Worm (Caenorhabditis elegans): ENCODE measurements around the gene F21D5.6.

The F21D5.6 gene

DNA sequence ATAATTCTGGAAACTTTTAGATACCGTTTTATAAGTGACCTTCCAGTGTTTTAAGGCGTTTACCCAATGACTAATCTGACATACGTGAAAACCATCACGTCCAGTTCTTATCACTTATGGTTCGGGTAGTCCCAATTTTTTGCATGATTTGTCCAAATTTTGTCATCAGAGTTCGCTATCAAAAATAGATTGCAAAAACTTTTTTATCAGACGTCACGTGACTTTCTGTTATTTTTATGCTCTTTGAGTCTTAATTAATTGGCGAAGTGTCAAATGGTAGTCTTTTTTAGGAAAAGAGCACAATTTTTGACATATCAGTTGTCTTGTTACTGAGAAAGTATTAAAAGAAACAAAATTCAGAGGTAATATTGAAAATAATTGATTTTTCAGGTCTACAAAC lies 11.6 kb downstream of the F21D5.6 start:
- peak; percentile 4 for TF ChIP-seq unc-62 (GFP tag; optimal IDR thresholded peaks at IDR 0.05)
- TF ChIP-seq madf-10 (tag; optimal IDR thresholded peaks at IDR 0.05), result no peak
- no peak for TF ChIP-seq cebp-1 (GFP tag; IDR thresholded peaks at IDR 0.05)
- TF ChIP-seq cebp-1 (tag; optimal IDR thresholded peaks at IDR 0.05), result peak; percentile 36
- TF ChIP-seq nhr-80 (tag; optimal IDR thresholded peaks at IDR 0.05), result peak; percentile 77
- no peak for TF ChIP-seq somi-1 (GFP tag; optimal IDR thresholded peaks at IDR 0.05)
- no peak for TF ChIP-seq hsf-1 (GFP tag; IDR thresholded peaks at IDR 0.05)

DNA sequence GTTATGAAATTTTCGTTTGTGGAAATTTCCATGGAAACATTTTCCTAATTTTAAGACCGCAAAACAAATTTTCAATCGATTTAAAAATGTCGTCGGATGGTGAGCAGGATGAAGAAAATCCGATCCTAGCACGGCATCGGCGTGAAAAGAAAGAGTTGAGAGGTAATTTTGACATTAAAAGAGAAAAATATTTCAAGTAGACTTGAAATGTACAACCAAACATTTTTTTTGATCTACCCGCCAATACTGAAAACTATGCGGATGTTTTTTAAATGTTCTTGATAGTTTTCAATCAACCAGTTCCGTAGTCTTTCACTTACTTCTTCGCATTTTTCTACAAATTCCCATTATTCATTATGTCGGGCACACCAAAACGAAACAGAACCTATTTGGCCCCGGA lies 13.1 kb downstream of the F21D5.6 start, which contains the start of gene otub-3:
Gene otub-3 (plus strand): TSS at position 56 of the 400 bp plus-strand sequence.
- TF ChIP-seq efl-1 (GFP tag; optimal IDR thresholded peaks at IDR 0.05), result peak; percentile 78
- TF ChIP-seq lin-54 (GFP tag; optimal IDR thresholded peaks at IDR 0.05), result peak; percentile 13
- TF ChIP-seq egl-18 (GFP tag; IDR thresholded peaks at IDR 0.05), result no peak
- no peak for TF ChIP-seq akir-1 (GFP tag; optimal IDR thresholded peaks at IDR 0.05)
- no peak for TF ChIP-seq F10E7.11 (tag; optimal IDR thresholded peaks at IDR 0.05)
- TF ChIP-seq lin-26 (GFP tag; IDR thresholded peaks at IDR 0.05), result no peak
- no peak for TF ChIP-seq ceh-40 (GFP tag; IDR thresholded peaks at IDR 0.05)
- TF ChIP-seq sptf-2 (GFP tag; optimal IDR thresholded peaks at IDR 0.05), result no peak
- no peak for TF ChIP-seq egl-44 (GFP tag; IDR thresholded peaks at IDR 0.05)
- TF ChIP-seq Y56A3A.18 (GFP tag; IDR thresholded peaks at IDR 0.05), result no peak
- TF ChIP-seq K11D2.4 (GFP tag; IDR thresholded peaks at IDR 0.05), result no peak
- no peak for TF ChIP-seq hmg-20 (GFP tag; IDR thresholded peaks at IDR 0.05)
- TF ChIP-seq tbp1 (GFP tag; optimal IDR thresholded peaks at IDR 0.05), result no peak
- TF ChIP-seq attf-5 (GFP tag; optimal IDR thresholded peaks at IDR 0.05), result no peak
- no peak for TF ChIP-seq rec-8 (tag; optimal IDR thresholded peaks at IDR 0.05)
- no peak for TF ChIP-seq K12H6.12 (tag; optimal IDR thresholded peaks at IDR 0.05)
- no peak for TF ChIP-seq B0035.1 (tag; optimal IDR thresholded peaks at IDR 0.05)
- no peak for TF ChIP-seq him-1 (tag; optimal IDR thresholded peaks at IDR 0.05)
- TF ChIP-seq hmg-1.2 (GFP tag; IDR thresholded peaks at IDR 0.05), result no peak
- peak; percentile 66 for TF ChIP-seq xnd-1 (tag; optimal IDR thresholded peaks at IDR 0.05)
- TF ChIP-seq dpl-1 (GFP tag; optimal IDR thresholded peaks at IDR 0.05), result no peak
- no peak for TF ChIP-seq ztf-26 (tag; optimal IDR thresholded peaks at IDR 0.05)
- TF ChIP-seq nhr-179 (tag; optimal IDR thresholded peaks at IDR 0.05), result no peak
- TF ChIP-seq T26A5.8 (tag; optimal IDR thresholded peaks at IDR 0.05), result no peak
- no peak for TF ChIP-seq T07F8.4 (tag; optimal IDR thresholded peaks at IDR 0.05)
- peak; percentile 74 for TF ChIP-seq madf-8 (GFP tag; conservative IDR thresholded peaks at IDR 0.05)
- no peak for TF ChIP-seq Y53F4B.3 (GFP tag; IDR thresholded peaks at IDR 0.05)
- TF ChIP-seq ama-1 (optimal IDR thresholded peaks at IDR 0.05), result no peak
- peak in 1 of 2 experiments; percentile 18 for TF ChIP-seq ama-1 (GFP tag; optimal IDR thresholded peaks at IDR 0.05)
- TF ChIP-seq F39B2.1 (GFP tag; IDR thresholded peaks at IDR 0.05), result no peak
- no peak for TF ChIP-seq dpff-1 (tag; optimal IDR thresholded peaks at IDR 0.05)
- peak; percentile 24 for TF ChIP-seq hrde-1 (tag; optimal IDR thresholded peaks at IDR 0.05; ENCODE audit: borderline replicate concordance)
- no peak for TF ChIP-seq lir-1 (GFP tag; conservative IDR thresholded peaks at IDR 0.05)
- no peak for TF ChIP-seq mxl-1 (tag; optimal IDR thresholded peaks at IDR 0.05)
- no peak for TF ChIP-seq nfya-1 (tag; optimal IDR thresholded peaks at IDR 0.05; ENCODE audit: borderline replicate concordance, insufficient read depth)
- TF ChIP-seq F57A8.1 (GFP tag; optimal IDR thresholded peaks at IDR 0.05), result no peak
- TF ChIP-seq die-1 (tag; optimal IDR thresholded peaks at IDR 0.05), result no peak
- no peak for TF ChIP-seq ztf-6 (GFP tag; IDR thresholded peaks at IDR 0.05)
- TF ChIP-seq pbrm-1 (GFP tag; IDR thresholded peaks at IDR 0.05), result no peak
- TF ChIP-seq madf-6 (GFP tag; IDR thresholded peaks at IDR 0.05), result peak; percentile 85
- TF ChIP-seq ceh-100 (GFP tag; IDR thresholded peaks at IDR 0.05), result no peak
- TF ChIP-seq hlh-26 (GFP tag; conservative IDR thresholded peaks at IDR 0.05), result no peak
- TF ChIP-seq F33H1.4 (GFP tag; IDR thresholded peaks at IDR 0.05), result no peak

All from whole organism, young adult.